Worm (Caenorhabditis elegans) whole organism, L1 larva: Measurements from ENCODE around the gene irg-7.

Source experiments
- C04F5.9 ChIP-seq: sonication (generic microtip); optimal IDR thresholded peaks from 2 replicates; lab custom pipeline; 2016; ENCODE audit warnings: missing genetic modification characterization, missing compliant biosample characterization
- C34B4.2 ChIP-seq: sonication (generic microtip); optimal IDR thresholded peaks from 2 replicates; lab custom pipeline; 2017; ENCODE audit warnings: mild to moderate bottlenecking, missing genetic modification characterization, missing compliant biosample characterization
- blmp-1 ChIP-seq: fragments of 150-350 bp; optimal IDR thresholded peaks from 2 replicates; lab custom pipeline; 2014; ENCODE audit warnings: missing biosample characterization, missing genetic modification characterization
- ceh-63 ChIP-seq: fragments of 200-800 bp; sonication (Bioruptor generic); optimal IDR thresholded peaks from 2 replicates; lab custom pipeline; 2018; ENCODE audit warnings: mild to moderate bottlenecking, missing genetic modification characterization, missing compliant biosample characterization
- ceh-8 ChIP-seq: fragments of 200-800 bp; sonication (Bioruptor generic); optimal IDR thresholded peaks from 2 replicates; lab custom pipeline; 2018; ENCODE audit warnings: mild to moderate bottlenecking, missing genetic modification characterization, moderate library complexity, missing compliant biosample characterization
- ceh-82 ChIP-seq, 3 experiments: fragments of 150-350 bp in 1 of 3; sonication (generic microtip) in 2 of 3; optimal IDR thresholded peaks; 2 replicates each; lab custom pipeline; 2014 to 2017; ENCODE audit warnings: missing biosample characterization in 3 of 3, missing genetic modification characterization in 3 of 3
- ceh-88 ChIP-seq: fragments of 200-800 bp; sonication (Bioruptor generic); IDR thresholded peaks from 2 replicates; pipeline ENCODE4 v1.3.6; 2022; ENCODE audit warnings: missing genetic modification characterization, missing compliant biosample characterization
- ceh-90 ChIP-seq: sonication (generic microtip); optimal IDR thresholded peaks from 2 replicates; lab custom pipeline; 2016; ENCODE audit warnings: missing genetic modification characterization, missing compliant biosample characterization
- dpl-1 ChIP-seq, 3 experiments: fragments of 150-350 bp in 2 of 3; sonication (generic microtip) in 1 of 3; optimal IDR thresholded peaks; 2 replicates each; lab custom pipeline; 2014 to 2017; ENCODE audit warnings: missing biosample characterization in 3 of 3, missing genetic modification characterization in 3 of 3, missing genetic modification reagents in 3 of 3
- efl-1 ChIP-seq, 4 experiments: fragments of 150-350 bp; optimal IDR thresholded peaks in 3 of 4; peaks in 1 of 4; 1 replicate in 1 of 4; 2 replicates in 3 of 4; lab custom pipeline; 2014; ENCODE audit warnings: missing biosample characterization in 2 of 4, missing genetic modification characterization in 2 of 4, missing genetic modification reagents in 2 of 4
- egl-27 ChIP-seq, 2 experiments: fragments of 150-350 bp in 1 of 2; sonication (generic microtip); optimal IDR thresholded peaks; 3 replicates each; lab custom pipeline; 2017 to 2018; ENCODE audit warnings: missing biosample characterization in 2 of 2, missing genetic modification characterization in 2 of 2, missing genetic modification reagents in 2 of 2
- elt-2 ChIP-seq: sonication (generic microtip); optimal IDR thresholded peaks from 2 replicates; lab custom pipeline; 2016; ENCODE audit warnings: missing genetic modification characterization, mild to moderate bottlenecking, inconsistent platforms, missing compliant biosample characterization, missing genetic modification reagents
- elt-3 ChIP-seq, 6 experiments: fragments of 150-350 bp in 1 of 6; sonication (generic microtip); optimal IDR thresholded peaks; 2 replicates each; lab custom pipeline; 2017 to 2018; ENCODE audit warnings: missing biosample characterization in 6 of 6, missing genetic modification characterization in 6 of 6, inconsistent platforms in 1 of 6
- ets-5 ChIP-seq: fragments of 200-800 bp; sonication (Bioruptor generic); IDR thresholded peaks from 2 replicates; pipeline ENCODE4 v1.3.6; 2022; ENCODE audit warnings: missing genetic modification characterization, missing compliant biosample characterization
- fos-1 ChIP-seq: fragments of 150-350 bp; optimal IDR thresholded peaks from 2 replicates; lab custom pipeline; 2014; ENCODE audit warnings: missing biosample characterization, missing genetic modification characterization
- lin-14 ChIP-seq: fragments of 200-800 bp; sonication (Bioruptor generic); optimal IDR thresholded peaks from 2 replicates; lab custom pipeline; 2018; ENCODE audit warnings: mild to moderate bottlenecking, missing genetic modification characterization, moderate library complexity, missing compliant biosample characterization
- lin-39 ChIP-seq: fragments of 150-350 bp; optimal IDR thresholded peaks from 2 replicates; lab custom pipeline; 2014; ENCODE audit warnings: missing biosample characterization, missing genetic modification reagents, missing genetic modification characterization
- lir-3 ChIP-seq: sonication (generic microtip); optimal IDR thresholded peaks from 2 replicates; lab custom pipeline; 2016; ENCODE audit warnings: mild to moderate bottlenecking, missing genetic modification characterization, moderate library complexity, missing compliant biosample characterization; ENCODE audit not compliant: poor library complexity
- lsy-2 ChIP-seq, 2 experiments: fragments of 150-350 bp; optimal IDR thresholded peaks; 2 replicates each; lab custom pipeline; 2014; ENCODE audit warnings: missing biosample characterization in 2 of 2, missing genetic modification characterization in 2 of 2
- mab-9 ChIP-seq: fragments of 200-800 bp; sonication (Bioruptor generic); IDR thresholded peaks from 2 replicates; pipeline ENCODE4 v1.3.6; 2022; ENCODE audit warnings: missing genetic modification reagents, missing genetic modification characterization, missing compliant biosample characterization
- mdl-1 ChIP-seq, 2 experiments: fragments of 150-350 bp; optimal IDR thresholded peaks; 2 replicates each; lab custom pipeline; 2014 to 2017; ENCODE audit warnings: missing biosample characterization in 2 of 2, missing genetic modification characterization in 2 of 2, inconsistent platforms in 1 of 2
- mef-2 ChIP-seq: fragments of 150-350 bp; optimal IDR thresholded peaks from 2 replicates; lab custom pipeline; 2014; ENCODE audit warnings: missing biosample characterization, missing genetic modification characterization
- mep-1 ChIP-seq: fragments of 150-350 bp; optimal IDR thresholded peaks from 2 replicates; lab custom pipeline; 2014; ENCODE audit warnings: missing biosample characterization, missing genetic modification characterization
- nhr-28 ChIP-seq: fragments of 150-350 bp; optimal IDR thresholded peaks from 2 replicates; lab custom pipeline; 2014; ENCODE audit warnings: missing biosample characterization, missing genetic modification characterization
- nhr-77 ChIP-seq: fragments of 150-350 bp; optimal IDR thresholded peaks from 2 replicates; lab custom pipeline; 2014; ENCODE audit warnings: missing biosample characterization, missing genetic modification characterization
- nhr-85 ChIP-seq: sonication (generic microtip); peaks from one replicate; lab custom pipeline; 2016; ENCODE audit warnings: missing genetic modification characterization, inconsistent platforms, missing compliant biosample characterization
- pag-3 ChIP-seq: sonication (generic microtip); optimal IDR thresholded peaks from 2 replicates; lab custom pipeline; 2017; ENCODE audit warnings: missing genetic modification characterization, mild to moderate bottlenecking, missing compliant biosample characterization, antibody characterized with exemption, borderline replicate concordance; ENCODE audit not compliant: insufficient read depth
- pqm-1 ChIP-seq: sonication (generic microtip); optimal IDR thresholded peaks from 3 replicates; lab custom pipeline; 2017; ENCODE audit warnings: missing biosample characterization, missing genetic modification characterization
- sox-4 ChIP-seq: sonication (generic microtip); optimal IDR thresholded peaks from 2 replicates; lab custom pipeline; 2016; ENCODE audit warnings: missing genetic modification characterization, missing compliant biosample characterization
- sup-37 ChIP-seq: fragments of 200-800 bp; sonication (Bioruptor generic); optimal IDR thresholded peaks from 2 replicates; lab custom pipeline; 2018; ENCODE audit warnings: mild to moderate bottlenecking, missing genetic modification characterization, missing compliant biosample characterization
- swsn-7 ChIP-seq: sonication (generic microtip); optimal IDR thresholded peaks from 2 replicates; lab custom pipeline; 2016; ENCODE audit warnings: missing genetic modification characterization, missing compliant biosample characterization
- tlp-1 ChIP-seq: fragments of 150-350 bp; optimal IDR thresholded peaks from 2 replicates; lab custom pipeline; 2014; ENCODE audit warnings: missing biosample characterization, missing genetic modification characterization
- unc-130 ChIP-seq: fragments of 150-350 bp; optimal IDR thresholded peaks from 2 replicates; lab custom pipeline; 2017; ENCODE audit warnings: missing biosample characterization, missing genetic modification characterization, inconsistent platforms
- unc-30 ChIP-seq: sonication (generic microtip); optimal IDR thresholded peaks from 2 replicates; lab custom pipeline; 2017; ENCODE audit warnings: missing biosample characterization, missing genetic modification characterization
- unc-86 ChIP-seq: sonication (generic microtip); optimal IDR thresholded peaks from 2 replicates; lab custom pipeline; 2016; ENCODE audit warnings: missing genetic modification characterization, missing compliant biosample characterization
- zag-1 ChIP-seq: fragments of 150-350 bp; optimal IDR thresholded peaks from 2 replicates; lab custom pipeline; 2014; ENCODE audit warnings: missing biosample characterization, missing genetic modification characterization
- ztf-4 ChIP-seq: fragments of 150-350 bp; optimal IDR thresholded peaks from 2 replicates; lab custom pipeline; 2014; ENCODE audit warnings: missing biosample characterization, missing genetic modification characterization

The irg-7 gene

DNA sequence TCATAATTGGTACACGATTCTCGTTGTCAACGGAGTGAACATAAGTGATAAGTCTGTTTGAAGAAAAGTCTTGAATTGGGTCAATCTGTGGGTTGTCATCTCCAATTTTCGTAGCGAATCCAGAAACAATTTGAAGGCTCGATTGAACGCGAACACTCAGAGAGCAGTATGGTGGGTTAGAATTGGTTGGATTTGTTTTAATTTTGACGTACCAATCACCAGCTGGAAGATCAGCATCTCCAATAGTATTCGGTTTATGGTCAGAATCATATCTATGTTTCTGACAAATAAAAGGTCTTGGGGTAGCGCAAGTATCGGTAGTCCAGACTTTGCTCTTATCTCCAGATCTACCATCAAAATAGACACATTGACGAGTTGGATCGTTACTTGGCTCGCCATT is 12.9 kb downstream of the irg-7 start:
- no peak for TF ChIP-seq tlp-1 (tag; lab: Kevin White, UChicago)
- no peak for TF ChIP-seq unc-130 (tag; lab: Kevin White, UChicago)
- TF ChIP-seq pag-3 (tag; lab: Kevin White, UChicago): no peak
- no peak for TF ChIP-seq ets-5
- no peak for TF ChIP-seq fos-1 (tag; lab: Kevin White, UChicago)
- TF ChIP-seq mef-2 (tag; lab: Kevin White, UChicago): no peak
- TF ChIP-seq zag-1 (tag; lab: Kevin White, UChicago): no peak
- no peak for TF ChIP-seq ztf-4
- TF ChIP-seq, all 84 proteins: peak for 0

- TF ChIP-seq unc-86 (tag; lab: Kevin White, UChicago) (no peak), efl-1 (optimal IDR thresholded peaks at IDR 0.05; lab: Kevin White, UChicago) (no peak), efl-1 (GFP tag; optimal IDR thresholded peaks at IDR 0.05 in 1 of 2; lab: Kevin White, UChicago) (peak in 1 of 2 experiments; percentile 61)
Measured at ce11 chrX:3228701-3229100, 14.7 kb downstream of the irg-7 start.

DNA sequence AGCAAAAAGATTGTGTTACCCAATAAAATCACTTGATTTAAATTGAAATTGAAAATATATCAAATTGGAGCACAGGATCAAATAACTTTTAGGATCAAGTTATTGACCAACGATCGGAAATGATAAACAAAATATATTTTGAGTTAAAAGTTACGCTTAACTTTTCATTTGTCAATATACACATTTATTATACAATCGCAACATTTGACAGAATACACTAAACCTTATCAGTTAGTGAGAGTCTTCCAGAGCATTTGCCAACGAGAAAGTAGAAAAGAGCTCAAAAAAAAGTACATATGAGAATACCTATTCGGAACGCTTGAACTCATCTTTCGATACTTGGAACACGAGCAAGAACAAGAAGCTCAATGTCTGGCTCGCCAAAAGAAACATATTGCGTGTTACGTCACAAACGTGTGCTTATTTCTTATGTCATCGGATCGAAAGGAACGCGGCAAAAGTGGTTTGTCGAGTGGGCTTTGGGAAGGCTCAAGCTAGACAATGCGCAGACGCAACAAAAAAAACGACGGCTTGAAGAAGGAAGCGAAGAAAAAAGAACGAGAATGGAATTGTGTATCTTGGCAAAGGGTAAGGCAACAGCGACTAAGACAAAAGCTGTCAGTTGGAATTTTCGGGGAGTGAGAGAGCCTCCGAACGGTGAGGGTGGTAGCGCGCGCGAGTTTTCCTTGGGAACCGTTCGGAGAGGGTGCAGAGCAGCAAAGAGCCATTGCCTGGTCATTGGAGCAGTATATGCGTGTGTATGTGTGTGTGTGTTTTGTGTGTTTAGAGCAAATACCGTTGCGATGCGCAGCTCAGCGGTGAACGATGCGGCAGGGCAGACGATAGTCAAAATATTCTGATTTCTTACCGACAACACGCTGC is 16.8 kb downstream of the irg-7 start:
- no peak for TF ChIP-seq mab-9

DNA sequence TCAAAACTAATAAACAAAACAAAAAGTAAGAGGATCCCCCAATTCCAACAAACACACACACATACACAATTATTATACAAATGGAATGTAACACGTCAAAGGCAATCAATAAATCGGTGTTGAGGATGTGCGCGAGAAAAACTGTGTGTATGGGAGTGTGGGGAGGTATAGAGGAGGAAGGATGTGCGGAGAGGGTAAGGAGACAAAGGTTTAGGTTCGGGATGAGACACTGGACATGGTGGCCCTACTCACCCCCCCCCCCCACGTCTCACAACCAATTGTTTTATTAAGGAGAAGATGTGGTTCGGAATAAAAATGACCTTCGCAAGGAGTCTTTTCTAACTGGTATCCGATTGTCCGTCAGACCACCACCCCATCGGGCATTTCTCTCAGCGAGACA is 20.3 kb downstream of the irg-7 start:
- peak; percentile 23 for TF ChIP-seq mep-1 (tag; lab: Kevin White, UChicago)
- TF ChIP-seq blmp-1: no peak
- no peak for TF ChIP-seq lin-39
- TF ChIP-seq lin-14 (GFP tag; lab: Kevin White, UChicago): peak; percentile 20
- TF ChIP-seq dpl-1 (GFP tag; optimal IDR thresholded peaks at IDR 0.05; lab: Kevin White, UChicago): no peak

- TF ChIP-seq swsn-7 (tag; lab: Kevin White, UChicago) (no peak), lin-14 (GFP tag; lab: Kevin White, UChicago) (no peak), ceh-82 (tag; optimal IDR thresholded peaks at IDR 0.05; lab: Kevin White, UChicago) (no peak), dpl-1 (GFP tag; optimal IDR thresholded peaks at IDR 0.05; lab: Kevin White, UChicago) (no peak)
Measured at ce11 chrX:3220267-3220666, 23.2 kb downstream of the irg-7 start, which contains the start of gene rgl-1. TSS of gene rgl-1 (minus strand) at chrX:3220367.

ce11 chrX:3218040-3218795 is 25.2 kb downstream of the irg-7 start:
- no peak for TF ChIP-seq nhr-85 (tag; lab: Kevin White, UChicago)
- no peak for TF ChIP-seq ceh-63 (GFP tag; lab: Kevin White, UChicago)
- no peak for TF ChIP-seq lsy-2 (tag; optimal IDR thresholded peaks at IDR 0.05; lab: Kevin White, UChicago)
- TF ChIP-seq egl-27 (tag; optimal IDR thresholded peaks at IDR 0.05; lab: Kevin White, UChicago): no peak
- no peak for TF ChIP-seq lir-3 (tag; lab: Kevin White, UChicago)
- peak; percentile 83 for TF ChIP-seq blmp-1
- no peak for TF ChIP-seq sup-37 (GFP tag; lab: Kevin White, UChicago)
- TF ChIP-seq ceh-88 (GFP tag; lab: Robert Waterston, UW): no peak
- no peak for TF ChIP-seq ceh-90 (tag; lab: Kevin White, UChicago)
- no peak for TF ChIP-seq zag-1 (tag; lab: Kevin White, UChicago)
- no peak for TF ChIP-seq ceh-8 (GFP tag; lab: Kevin White, UChicago)
- TF ChIP-seq unc-30 (tag; lab: Kevin White, UChicago): no peak
- no peak for TF ChIP-seq mdl-1 (tag; optimal IDR thresholded peaks at IDR 0.05; lab: Kevin White, UChicago)
- TF ChIP-seq C34B4.2 (tag; lab: Kevin White, UChicago): no peak
- peak; percentile 24 for TF ChIP-seq lin-14 (GFP tag; lab: Kevin White, UChicago)
- no peak for TF ChIP-seq C04F5.9 (tag; lab: Kevin White, UChicago)
- TF ChIP-seq efl-1 (optimal IDR thresholded peaks at IDR 0.05; lab: Kevin White, UChicago): no peak
- peak in 1 of 2 experiments; percentile 69 for TF ChIP-seq efl-1 (GFP tag; optimal IDR thresholded peaks at IDR 0.05 in 1 of 2; lab: Kevin White, UChicago)
- peak; percentile 61 for TF ChIP-seq elt-2 (tag; lab: Kevin White, UChicago)
- no peak for TF ChIP-seq nhr-28
- TF ChIP-seq sox-4 (tag; lab: Kevin White, UChicago): no peak
- TF ChIP-seq pag-3 (tag; lab: Kevin White, UChicago): peak; percentile 60
- TF ChIP-seq nhr-77 (tag; lab: Kevin White, UChicago): no peak
- TF ChIP-seq tlp-1 (tag; lab: Kevin White, UChicago): no peak
- TF ChIP-seq elt-3 (tag; optimal IDR thresholded peaks at IDR 0.05; lab: Kevin White, UChicago): peak in 3 of 6 experiments; percentile 21 to 39 (median 23)
- no peak for TF ChIP-seq fos-1 (tag; lab: Kevin White, UChicago)
- no peak for TF ChIP-seq pqm-1
- no peak for TF ChIP-seq ets-5
